Worm (Caenorhabditis elegans): ENCODE measurements around the gene C55C3.8.

C55C3.8 gene

DNA sequence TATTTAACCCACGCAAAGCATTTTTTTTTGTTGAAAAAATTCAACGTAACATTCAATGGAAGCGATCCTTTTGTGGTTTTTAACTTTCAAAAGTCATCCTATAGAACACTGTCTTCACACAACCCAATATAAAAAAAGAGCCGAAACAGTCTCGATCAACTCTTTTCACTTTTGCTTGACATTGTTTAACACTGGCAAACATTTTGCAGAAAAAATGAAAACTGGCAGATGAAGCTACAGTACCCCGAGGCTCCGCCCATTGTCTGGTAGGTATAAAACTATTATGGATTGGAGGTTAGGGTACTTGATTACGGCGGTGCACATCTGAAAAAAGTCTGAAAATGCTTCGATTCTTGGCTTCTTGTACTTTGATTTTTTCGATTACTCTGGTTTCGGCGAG lies 43.9 kb downstream of the C55C3.8 start, which contains the start of gene cpg-18:
Gene cpg-18 (plus strand): TSS at position 301 of the 400 bp plus-strand sequence.
- TF ChIP-seq ces-1 (GFP tag; optimal IDR thresholded peaks at IDR 0.05): no peak
- TF ChIP-seq pha-4 (tag; optimal IDR thresholded peaks at IDR 0.05): no peak
- TF ChIP-seq elt-3 (tag; optimal IDR thresholded peaks at IDR 0.05): no peak
- TF ChIP-seq mab-5 (tag; optimal IDR thresholded peaks at IDR 0.05): no peak
- TF ChIP-seq nhr-237 (tag; optimal IDR thresholded peaks at IDR 0.05): no peak
- TF ChIP-seq snpc-4 (tag; optimal IDR thresholded peaks at IDR 0.05): no peak
- no peak for TF ChIP-seq blmp-1 (tag; optimal IDR thresholded peaks at IDR 0.05)
- TF ChIP-seq unc-120 (tag; optimal IDR thresholded peaks at IDR 0.05; ENCODE audit: poor library complexity, severe bottlenecking): no peak
- no peak for TF ChIP-seq bed-3 (GFP tag; optimal IDR thresholded peaks at IDR 0.05)
- no peak for TF ChIP-seq unc-39 (tag; optimal IDR thresholded peaks at IDR 0.05)
- TF ChIP-seq sem-2 (GFP tag; optimal IDR thresholded peaks at IDR 0.05): no peak

DNA sequence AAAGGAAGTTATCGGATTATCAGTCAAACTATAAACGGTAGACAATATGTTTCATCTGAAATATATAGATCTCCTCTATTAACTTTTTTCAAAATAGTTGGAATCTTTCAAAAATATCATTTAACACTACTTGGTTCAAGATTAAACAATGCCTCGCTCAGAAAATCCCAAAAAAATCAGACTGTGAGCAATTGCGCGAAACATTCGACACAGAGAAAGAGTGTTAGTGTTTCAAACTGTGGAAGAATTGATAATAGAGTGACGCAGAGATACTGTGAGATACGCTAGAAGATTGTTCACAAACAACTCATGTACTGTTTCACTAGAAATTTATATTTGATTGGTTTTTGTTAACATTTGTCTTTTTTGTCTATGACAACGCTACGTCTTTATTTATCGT lies 50.2 kb downstream of the C55C3.8 start, which contains the start of gene chil-11:
Gene chil-11 (plus strand): TSS at position 301 of the 400 bp plus-strand sequence.
- TF ChIP-seq mab-5 (tag; optimal IDR thresholded peaks at IDR 0.05) (no peak), mep-1 (tag; optimal IDR thresholded peaks at IDR 0.05) (no peak), ces-1 (GFP tag; optimal IDR thresholded peaks at IDR 0.05) (no peak), unc-39 (tag; optimal IDR thresholded peaks at IDR 0.05) (no peak), unc-120 (tag; optimal IDR thresholded peaks at IDR 0.05; ENCODE audit: poor library complexity, severe bottlenecking) (no peak), ceh-43 (GFP tag; optimal IDR thresholded peaks at IDR 0.05) (no peak), flh-1 (GFP tag; optimal IDR thresholded peaks at IDR 0.05) (no peak), pha-4 (tag; optimal IDR thresholded peaks at IDR 0.05) (no peak), cnd-1 (tag; optimal IDR thresholded peaks at IDR 0.05) (no peak), mls-2 (tag; optimal IDR thresholded peaks at IDR 0.05) (no peak), elt-3 (tag; optimal IDR thresholded peaks at IDR 0.05) (no peak)

DNA sequence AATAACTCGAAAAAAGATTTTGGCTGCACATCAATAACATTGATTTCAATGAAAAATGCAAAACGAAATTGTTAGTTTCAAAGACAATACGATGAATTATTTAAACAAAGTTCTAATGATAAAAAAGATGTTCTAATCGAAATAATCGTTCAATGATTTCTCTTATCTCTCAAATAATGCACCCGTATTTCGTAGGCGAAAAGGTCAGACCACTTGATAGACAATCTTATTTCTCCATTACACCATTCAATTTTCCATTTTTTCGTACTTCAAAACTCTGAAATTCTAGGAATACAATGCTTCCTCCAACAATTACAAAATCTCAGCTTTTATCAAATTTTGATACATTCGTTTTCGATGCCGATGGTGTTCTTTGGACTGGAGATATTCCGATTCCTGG lies 53.3 kb downstream of the C55C3.8 start, which contains the start of gene C45E5.1:
Gene C45E5.1 (plus strand): TSS at position 290 of the 400 bp plus-strand sequence.
- no peak for TF ChIP-seq pha-4 (tag; optimal IDR thresholded peaks at IDR 0.05)
- TF ChIP-seq lsy-2 (tag; optimal IDR thresholded peaks at IDR 0.05): no peak
- no peak for TF ChIP-seq elt-1 (tag; optimal IDR thresholded peaks at IDR 0.05; ENCODE audit: borderline replicate concordance, insufficient read depth)
